Worm (Caenorhabditis elegans): Measurements from ENCODE around the gene tbx-35.

Gene tbx-35

DNA sequence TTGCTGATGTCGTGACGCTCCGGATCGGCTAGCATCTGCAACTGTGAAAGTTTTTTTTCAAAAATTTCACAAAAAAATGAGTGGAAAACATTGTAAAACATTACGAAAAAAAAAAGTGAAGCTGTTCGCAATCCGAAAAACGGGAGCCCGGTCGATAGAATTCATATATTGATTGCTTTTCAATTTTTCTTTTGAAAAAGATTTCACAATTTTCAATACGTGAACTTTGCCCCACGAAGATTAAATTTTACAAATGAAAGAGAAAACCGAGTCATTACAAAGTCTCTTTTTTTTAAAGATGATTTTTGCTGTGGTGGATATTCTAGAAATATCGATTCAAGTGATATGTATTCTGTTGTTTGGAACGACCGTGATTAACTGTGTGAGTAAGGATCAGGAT is 30.8 kb downstream of the tbx-35 start, which contains the start of gene F12A10.6:
TSS of gene F12A10.6 (minus strand) at position 101 of the 400 bp plus-strand sequence.
- TF ChIP-seq nhr-77 (tag; optimal IDR thresholded peaks at IDR 0.05) (no peak), sup-37 (GFP tag; optimal IDR thresholded peaks at IDR 0.05) (no peak), fkh-10 (GFP tag; optimal IDR thresholded peaks at IDR 0.05) (no peak), egl-13 (tag; optimal IDR thresholded peaks at IDR 0.05) (no peak), lin-15B (tag; optimal IDR thresholded peaks at IDR 0.05) (no peak), blmp-1 (tag; optimal IDR thresholded peaks at IDR 0.05) (no peak), isw-1 (GFP tag; IDR thresholded peaks at IDR 0.05) (no peak), nhr-76 (tag; optimal IDR thresholded peaks at IDR 0.05) (no peak), grh-1 (GFP tag; IDR thresholded peaks at IDR 0.05) (no peak), lin-14 (GFP tag; optimal IDR thresholded peaks at IDR 0.05) (no peak), jun-1 (tag; optimal IDR thresholded peaks at IDR 0.05) (no peak), pax-3 (tag; optimal IDR thresholded peaks at IDR 0.05) (no peak), nhr-28 (tag; optimal IDR thresholded peaks at IDR 0.05) (no peak), elt-3 (tag; optimal IDR thresholded peaks at IDR 0.05) (no peak), lir-3 (tag; optimal IDR thresholded peaks at IDR 0.05; ENCODE audit: poor library complexity) (no peak)

DNA sequence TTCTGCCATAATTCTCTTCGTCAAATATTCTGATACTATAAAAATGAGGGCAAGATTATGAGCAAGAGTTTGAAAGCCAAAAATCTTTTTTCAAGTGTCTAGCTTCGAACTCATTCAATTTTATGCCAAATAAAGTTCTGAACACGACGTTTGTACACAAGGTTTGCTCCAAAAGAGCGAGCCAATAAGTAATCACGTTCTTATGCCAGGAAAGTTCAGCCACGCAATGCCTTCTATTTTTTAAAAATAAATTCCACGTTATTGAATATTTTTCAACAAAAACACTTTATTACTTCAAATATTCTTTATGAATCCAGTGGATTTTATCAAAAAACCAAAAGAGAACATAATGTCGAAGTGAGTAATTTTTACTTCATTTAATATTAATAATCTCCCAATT is 37.4 kb downstream of the tbx-35 start, which contains the start of gene nep-5:
TSS of gene nep-5 (plus strand) at position 301 of the 400 bp plus-strand sequence.
- no peak for TF ChIP-seq fkh-4 (tag; optimal IDR thresholded peaks at IDR 0.05; ENCODE audit: borderline replicate concordance)
- no peak for TF ChIP-seq unc-86 (tag; optimal IDR thresholded peaks at IDR 0.05)
- no peak for TF ChIP-seq egl-13 (tag; optimal IDR thresholded peaks at IDR 0.05)
- no peak for TF ChIP-seq mef-2 (tag; optimal IDR thresholded peaks at IDR 0.05)
- TF ChIP-seq nhr-11 (tag; optimal IDR thresholded peaks at IDR 0.05) = no peak
- no peak for TF ChIP-seq zip-4 (GFP tag; optimal IDR thresholded peaks at IDR 0.05)
- TF ChIP-seq lin-14 (GFP tag; optimal IDR thresholded peaks at IDR 0.05) = no peak
- TF ChIP-seq dsc-1 (tag; optimal IDR thresholded peaks at IDR 0.05) = no peak
- no peak for TF ChIP-seq lsy-2 (tag; optimal IDR thresholded peaks at IDR 0.05)
- no peak for TF ChIP-seq ama-1 (optimal IDR thresholded peaks at IDR 0.05)
- TF ChIP-seq unc-98 (GFP tag; IDR thresholded peaks at IDR 0.05) = no peak
- TF ChIP-seq nhr-237 (tag; optimal IDR thresholded peaks at IDR 0.05) = no peak
- TF ChIP-seq ztf-4 (tag; optimal IDR thresholded peaks at IDR 0.05) = no peak
- TF ChIP-seq hpl-2 (GFP tag; optimal IDR thresholded peaks at IDR 0.05) = no peak
- no peak for TF ChIP-seq pqm-1 (tag; optimal IDR thresholded peaks at IDR 0.05)
- no peak for TF ChIP-seq aha-1 (tag; optimal IDR thresholded peaks at IDR 0.05)
- TF ChIP-seq lin-15B (tag; optimal IDR thresholded peaks at IDR 0.05) = no peak
- no peak for TF ChIP-seq nhr-28 (tag; optimal IDR thresholded peaks at IDR 0.05)

- TF ChIP-seq ceh-8 (GFP tag; optimal IDR thresholded peaks at IDR 0.05) = no peak
- TF ChIP-seq nhr-76 (tag; optimal IDR thresholded peaks at IDR 0.05) = no peak
- TF ChIP-seq C16A3.4 (tag; optimal IDR thresholded peaks at IDR 0.05) = no peak
- TF ChIP-seq nhr-84 (tag; optimal IDR thresholded peaks at IDR 0.05) = no peak
- TF ChIP-seq pax-3 (tag; optimal IDR thresholded peaks at IDR 0.05) = no peak
- TF ChIP-seq nhr-19 (GFP tag; conservative IDR thresholded peaks at IDR 0.05) = no peak
- TF ChIP-seq lin-15B (tag; optimal IDR thresholded peaks at IDR 0.05) = no peak
These were observed 43.2 kb downstream of the tbx-35 start, which contains the start of gene cal-8 for ce11 chrII:5481982-5482381. Gene cal-8, minus strand, starts transcription at chrII:5482041.

DNA sequence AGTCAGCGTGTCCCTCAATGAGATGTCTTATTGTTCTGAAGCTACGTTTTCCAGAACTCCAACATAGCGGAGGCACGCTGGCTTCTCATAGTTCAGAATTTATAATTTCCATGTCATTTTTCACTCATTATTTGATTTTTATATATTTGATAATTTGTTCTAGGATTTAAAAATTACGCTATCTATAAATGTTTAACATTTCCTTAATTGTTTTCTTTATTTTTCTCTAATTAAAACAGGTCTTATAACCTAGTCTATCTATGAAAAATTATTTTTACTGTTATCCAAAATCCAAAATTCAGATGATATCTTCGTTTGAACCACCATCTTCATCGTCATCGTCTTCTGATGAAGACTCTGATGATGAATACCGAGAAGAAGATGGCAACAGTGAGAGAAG is 46.9 kb downstream of the tbx-35 start, which contains the start of gene F56D1.1:
TSS of gene F56D1.1 (plus strand) at position 301 of the 400 bp plus-strand sequence.
- TF ChIP-seq ceh-63 (GFP tag; optimal IDR thresholded peaks at IDR 0.05) (no peak), efl-1 (optimal IDR thresholded peaks at IDR 0.05) (no peak), efl-1 (GFP tag; optimal IDR thresholded peaks at IDR 0.05 in 1 of 2) (peak in 1 of 2 experiments; percentile 49)

ce11 chrII:5474946-5475345 is 50.3 kb downstream of the tbx-35 start, which contains the start of gene ilcr-2:
Gene ilcr-2, plus strand, starts transcription at chrII:5475246.
- no peak for TF ChIP-seq efl-1 (optimal IDR thresholded peaks at IDR 0.05)
- TF ChIP-seq efl-1 (GFP tag; optimal IDR thresholded peaks at IDR 0.05 in 1 of 2) = no peak
- TF ChIP-seq C16A3.4 (tag; optimal IDR thresholded peaks at IDR 0.05) = no peak
- no peak for TF ChIP-seq skn-1 (tag; optimal IDR thresholded peaks at IDR 0.05)
- TF ChIP-seq hlh-4 (tag; optimal IDR thresholded peaks at IDR 0.05) = no peak
- no peak for TF ChIP-seq nhr-12 (tag; optimal IDR thresholded peaks at IDR 0.05)
- TF ChIP-seq nhr-71 (tag; optimal IDR thresholded peaks at IDR 0.05) = no peak
